Fruit fly (Drosophila melanogaster) whole organism, embryonic: ENCODE measurements around the gene CG43845.
A peak's percentile ranks its signal among the peaks of the same experiment; 100 is the strongest.

ENCODE experiments used
- ATbp ChIP-seq: fragments of 200-800 bp; sonication (Bioruptor generic); optimal IDR thresholded peaks from 2 replicates; lab custom pipeline; 2017; ENCODE audit warnings: missing biosample characterization, mild to moderate bottlenecking, missing genetic modification characterization, missing genetic modification reagents
- Atf3 ChIP-seq: fragments of 200-800 bp; sonication (Bioruptor generic); optimal IDR thresholded peaks from 3 replicates; lab custom pipeline; 2016; ENCODE audit warnings: missing biosample characterization, missing genetic modification characterization
- Atf6 ChIP-seq: fragments of 200-800 bp; sonication (Bioruptor generic); IDR thresholded peaks from 2 replicates; pipeline ENCODE4 v1.3.6; 2022; ENCODE audit warnings: missing biosample characterization, missing genetic modification characterization
- CG10267 ChIP-seq: fragments of 200-800 bp; sonication (Bioruptor generic); optimal IDR thresholded peaks from 2 replicates; lab custom pipeline; 2018; ENCODE audit warnings: missing biosample characterization, mild to moderate bottlenecking, missing genetic modification characterization, moderate library complexity
- CG10462 ChIP-seq: fragments of 200-800 bp; sonication (Bioruptor generic); optimal IDR thresholded peaks from 2 replicates; lab custom pipeline; 2016; ENCODE audit warnings: missing biosample characterization, missing genetic modification characterization
- CG10959 ChIP-seq: fragments of 200-800 bp; sonication (Bioruptor generic); IDR thresholded peaks from 2 replicates; pipeline ENCODE4 v1.3.6; 2022; ENCODE audit warnings: missing biosample characterization, missing genetic modification characterization
- CG11085 ChIP-seq: fragments of 200-800 bp; sonication (Bioruptor generic); IDR thresholded peaks from 2 replicates; pipeline ENCODE4 v1.3.6; 2022; ENCODE audit warnings: missing biosample characterization, missing genetic modification characterization
- CG1233 ChIP-seq: fragments of 200-800 bp; sonication (Bioruptor generic); optimal IDR thresholded peaks from 4 replicates; lab custom pipeline; 2018; ENCODE audit warnings: missing biosample characterization, mild to moderate bottlenecking, missing genetic modification characterization
- CG12769 ChIP-seq: fragments of 200-800 bp; sonication (Bioruptor generic); optimal IDR thresholded peaks from 2 replicates; lab custom pipeline; 2019; ENCODE audit warnings: missing biosample characterization, mild to moderate bottlenecking, missing genetic modification characterization, moderate library complexity
- CG14441 ChIP-seq: fragments of 200-800 bp; sonication (Bioruptor generic); IDR thresholded peaks from 2 replicates; pipeline ENCODE4 v1.3.6; 2022; ENCODE audit warnings: missing biosample characterization, missing genetic modification characterization
- CG14667 ChIP-seq: fragments of 200-800 bp; sonication (Bioruptor generic); IDR thresholded peaks from 2 replicates; pipeline ENCODE4 v1.3.6; 2022; ENCODE audit warnings: missing biosample characterization, missing genetic modification characterization
- CG1647 ChIP-seq: fragments of 200-800 bp; sonication (Bioruptor generic); optimal IDR thresholded peaks from 3 replicates; lab custom pipeline; 2016; ENCODE audit warnings: missing biosample characterization, missing genetic modification characterization
- CG16815 ChIP-seq: fragments of 200-800 bp; sonication (Bioruptor generic); optimal IDR thresholded peaks from 3 replicates; lab custom pipeline; 2017; ENCODE audit warnings: missing biosample characterization, mild to moderate bottlenecking, missing genetic modification characterization
- CG17186 ChIP-seq: fragments of 200-800 bp; sonication (Bioruptor generic); optimal IDR thresholded peaks from 3 replicates; lab custom pipeline; 2017; ENCODE audit warnings: missing biosample characterization, missing genetic modification reagents, missing genetic modification characterization
- CG17568 ChIP-seq: fragments of 200-800 bp; sonication (Bioruptor generic); optimal IDR thresholded peaks from 2 replicates; lab custom pipeline; 2018; ENCODE audit warnings: missing biosample characterization, mild to moderate bottlenecking, missing genetic modification characterization, moderate library complexity
- CG1832 ChIP-seq: fragments of 200-800 bp; sonication (Bioruptor generic); optimal IDR thresholded peaks from 2 replicates; lab custom pipeline; 2017; ENCODE audit warnings: missing biosample characterization, mild to moderate bottlenecking, missing genetic modification characterization, inconsistent platforms
- CG30020 ChIP-seq: fragments of 200-800 bp; optimal IDR thresholded peaks from 2 replicates; lab custom pipeline; 2019; ENCODE audit warnings: missing biosample characterization, mild to moderate bottlenecking, missing genetic modification characterization, moderate library complexity
- CG34422 ChIP-seq: fragments of 200-800 bp; sonication (Bioruptor generic); IDR thresholded peaks from 3 replicates; pipeline ENCODE4 v1.3.6; 2022; ENCODE audit warnings: missing biosample characterization, missing genetic modification characterization
- CG3838 ChIP-seq: fragments of 200-800 bp; sonication (Bioruptor generic); optimal IDR thresholded peaks from 3 replicates; lab custom pipeline; 2016; ENCODE audit warnings: missing biosample characterization, missing genetic modification characterization
- CG3847 ChIP-seq: fragments of 200-800 bp; sonication (Bioruptor generic); IDR thresholded peaks from 2 replicates; pipeline ENCODE4 v1.3.6; 2022; ENCODE audit warnings: missing biosample characterization, missing genetic modification characterization
- CG43689 ChIP-seq: fragments of 200-800 bp; sonication (Bioruptor generic); IDR thresholded peaks from 2 replicates; pipeline ENCODE4 v1.3.6; 2022; ENCODE audit warnings: missing biosample characterization, missing genetic modification characterization
- CG4730 ChIP-seq: fragments of 200-800 bp; sonication (Bioruptor generic); IDR thresholded peaks from 2 replicates; pipeline ENCODE4 v1.3.6; 2022; ENCODE audit warnings: missing biosample characterization, missing genetic modification characterization
- CG6175 ChIP-seq: fragments of 200-800 bp; sonication (Bioruptor generic); IDR thresholded peaks from 3 replicates; pipeline ENCODE4 v1.3.6; 2022; ENCODE audit warnings: missing biosample characterization, missing genetic modification characterization
- CG6272 ChIP-seq: fragments of 200-800 bp; sonication (Bioruptor generic); IDR thresholded peaks from 2 replicates; pipeline ENCODE4 v1.3.6; 2022; ENCODE audit warnings: missing biosample characterization, missing genetic modification characterization
- CG7357 ChIP-seq: fragments of 200-800 bp; sonication (Bioruptor generic); IDR thresholded peaks from 3 replicates; pipeline ENCODE4 v1.3.6; 2022; ENCODE audit warnings: missing biosample characterization, missing genetic modification characterization
- CG8478 ChIP-seq: fragments of >200 bp; optimal IDR thresholded peaks from 2 replicates; lab custom pipeline; 2018
- CG9932 ChIP-seq: fragments of 200-800 bp; sonication (Bioruptor generic); IDR thresholded peaks from 2 replicates; pipeline ENCODE4 v1.3.6; 2022; ENCODE audit warnings: missing biosample characterization, missing genetic modification characterization
- Dbx ChIP-seq: fragments of 200-800 bp; sonication (Bioruptor generic); IDR thresholded peaks from 3 replicates; pipeline ENCODE4 v1.3.6; 2022; ENCODE audit warnings: missing biosample characterization, missing genetic modification characterization
- Dek ChIP-seq: fragments of 200-800 bp; sonication (Bioruptor generic); optimal IDR thresholded peaks from 3 replicates; lab custom pipeline; 2019; ENCODE audit warnings: missing biosample characterization, mild to moderate bottlenecking, missing genetic modification characterization, moderate library complexity
- Doc3 ChIP-seq: fragments of 200-800 bp; sonication (Bioruptor generic); IDR thresholded peaks from 3 replicates; pipeline ENCODE4 v1.3.6; 2022; ENCODE audit warnings: missing biosample characterization, missing genetic modification characterization; ENCODE audit not compliant: partially characterized antibody
- ERR ChIP-seq: fragments of 200-800 bp; sonication (Bioruptor generic); optimal IDR thresholded peaks from 2 replicates; lab custom pipeline; 2016; ENCODE audit warnings: missing biosample characterization, missing genetic modification characterization
- Ets97D ChIP-seq: fragments of 200-800 bp; sonication (Bioruptor generic); optimal IDR thresholded peaks from 3 replicates; lab custom pipeline; 2016; ENCODE audit warnings: missing biosample characterization, missing genetic modification characterization
- Hmx ChIP-seq: fragments of 200-800 bp; sonication (Bioruptor generic); optimal IDR thresholded peaks from 2 replicates; lab custom pipeline; 2016; ENCODE audit warnings: missing biosample characterization, missing genetic modification characterization
- Mad ChIP-seq: fragments of 200-800 bp; sonication (Bioruptor generic); optimal IDR thresholded peaks from 2 replicates; lab custom pipeline; 2016; ENCODE audit warnings: missing biosample characterization, missing genetic modification characterization
- Optix ChIP-seq: fragments of 200-800 bp; sonication (Bioruptor generic); IDR thresholded peaks from 3 replicates; pipeline ENCODE4 v1.3.6; 2022; ENCODE audit warnings: missing biosample characterization, missing genetic modification characterization
- Pdp1 ChIP-seq, 2 experiments: fragments of 200-800 bp; sonication (Bioruptor generic); optimal IDR thresholded peaks; 3 replicates each; lab custom pipeline; 2016; ENCODE audit warnings: missing biosample characterization in 2 of 2, missing genetic modification characterization in 2 of 2, mild to moderate bottlenecking in 1 of 2, moderate library complexity in 1 of 2
- Ravus ChIP-seq: fragments of 200-800 bp; sonication (Bioruptor generic); IDR thresholded peaks from 2 replicates; pipeline ENCODE4 v1.3.6; 2022; ENCODE audit warnings: missing biosample characterization, missing genetic modification characterization
- ab ChIP-seq: fragments of 200-800 bp; sonication (Bioruptor generic); optimal IDR thresholded peaks from 2 replicates; lab custom pipeline; 2016; ENCODE audit warnings: missing biosample characterization, missing genetic modification characterization
- dysf ChIP-seq: fragments of 200-800 bp; sonication (Bioruptor generic); IDR thresholded peaks from 3 replicates; pipeline ENCODE4 v1.3.6; 2022; ENCODE audit warnings: missing biosample characterization, missing genetic modification characterization
- gce ChIP-seq: fragments of 200-800 bp; sonication (Bioruptor generic); IDR thresholded peaks from 3 replicates; pipeline ENCODE4 v1.3.6; 2022; ENCODE audit warnings: missing biosample characterization, missing genetic modification characterization
- hb ChIP-seq: fragments of 200-800 bp; sonication (Bioruptor generic); IDR thresholded peaks from 3 replicates; pipeline ENCODE4 v1.3.6; 2022; ENCODE audit warnings: missing biosample characterization, missing genetic modification characterization; ENCODE audit not compliant: partially characterized antibody
- hbn ChIP-seq: fragments of 200-800 bp; sonication (Bioruptor generic); IDR thresholded peaks from 2 replicates; pipeline ENCODE4 v1.3.6; 2022; ENCODE audit warnings: missing biosample characterization, missing genetic modification characterization; ENCODE audit not compliant: partially characterized antibody
- insv ChIP-seq, 2 experiments: fragments of 200-800 bp; sonication (Bioruptor generic); optimal IDR thresholded peaks; 3 replicates each; lab custom pipeline; 2016 to 2018; ENCODE audit warnings: missing biosample characterization in 2 of 2, missing genetic modification characterization in 2 of 2
- lab ChIP-seq: fragments of 200-800 bp; sonication (Bioruptor generic); optimal IDR thresholded peaks from 3 replicates; lab custom pipeline; 2017; ENCODE audit warnings: missing biosample characterization, missing genetic modification characterization, mild to moderate bottlenecking, moderate library complexity, missing genetic modification reagents
- oc ChIP-seq: fragments of 200-800 bp; sonication (Bioruptor generic); optimal IDR thresholded peaks from 2 replicates; lab custom pipeline; 2018; ENCODE audit warnings: missing biosample characterization, mild to moderate bottlenecking, missing genetic modification characterization, moderate library complexity
- repo ChIP-seq: fragments of 200-800 bp; sonication (Bioruptor generic); optimal IDR thresholded peaks from 2 replicates; lab custom pipeline; 2016; ENCODE audit warnings: missing biosample characterization, missing genetic modification characterization
- ro ChIP-seq: fragments of 200-800 bp; sonication (Bioruptor generic); IDR thresholded peaks from 2 replicates; pipeline ENCODE4 v1.3.6; 2022; ENCODE audit warnings: missing biosample characterization, missing genetic modification characterization
- sima ChIP-seq: fragments of 200-800 bp; sonication (Bioruptor generic); optimal IDR thresholded peaks from 2 replicates; lab custom pipeline; 2016; ENCODE audit warnings: missing biosample characterization, missing genetic modification characterization
- sr ChIP-seq: fragments of 200-800 bp; sonication (Bioruptor generic); IDR thresholded peaks from 3 replicates; pipeline ENCODE4 v1.3.6; 2022; ENCODE audit warnings: missing biosample characterization, missing genetic modification characterization
- tll ChIP-seq, 2 experiments: fragments of 200-800 bp in 1 of 2; fragments of >200 bp in 1 of 2; sonication (Bioruptor generic) in 1 of 2; optimal IDR thresholded peaks; 2 replicates each; lab custom pipeline; 2017 to 2019; ENCODE audit warnings: missing biosample characterization in 2 of 2, missing genetic modification characterization in 2 of 2, mild to moderate bottlenecking in 1 of 2, moderate library complexity in 1 of 2
- twi ChIP-seq: fragments of 200-800 bp; optimal IDR thresholded peaks from 2 replicates; lab custom pipeline; 2019; ENCODE audit warnings: missing biosample characterization, mild to moderate bottlenecking, missing genetic modification characterization, moderate library complexity
- zf30C ChIP-seq: fragments of 200-800 bp; sonication (Bioruptor generic); optimal IDR thresholded peaks from 3 replicates; lab custom pipeline; 2018; ENCODE audit warnings: missing biosample characterization, mild to moderate bottlenecking, missing genetic modification characterization

The CG43845 gene

dm6 chr3R:5474551-5474950 lies 48.4 kb downstream of the CG43845 start, which contains the start of the genes CG45100, HDAC3 and Hcs (continued):
- peak; percentile 88 for TF ChIP-seq Doc3 (GFP tag; lab: Robert Waterston, UW)
- peak; percentile 69 for TF ChIP-seq Dbx (GFP tag; lab: Robert Waterston, UW)
- TF ChIP-seq Hmx = no peak
- no peak for TF ChIP-seq CG6175 (GFP tag; lab: Robert Waterston, UW)
- no peak for TF ChIP-seq sr (GFP tag; lab: Robert Waterston, UW)
- TF ChIP-seq CG3847 = peak; percentile 50; the same call in 1 of the 2 replicates
- TF ChIP-seq CG1832 (GFP tag; lab: Kevin White, UChicago) = no peak
- no peak for TF ChIP-seq CG14667
- TF ChIP-seq hbn = peak; percentile 88
- TF ChIP-seq Atf3 (GFP tag; lab: Kevin White, UChicago) = peak; percentile 2
- TF ChIP-seq tll (GFP tag; optimal IDR thresholded peaks at IDR 0.05; lab: Kevin White, UChicago) = peak in 1 of 2 experiments; percentile 76
- TF ChIP-seq ATbp (GFP tag; lab: Kevin White, UChicago) = no peak
- TF ChIP-seq CG9932 (GFP tag; lab: Robert Waterston, UW) = peak; percentile 86
- TF ChIP-seq ro = no peak
- no peak for TF ChIP-seq CG11085 (GFP tag; lab: Robert Waterston, UW)
- peak in 1 of 2 experiments; percentile 48 for TF ChIP-seq Pdp1 (GFP tag; optimal IDR thresholded peaks at IDR 0.05; lab: Kevin White, UChicago)
- TF ChIP-seq CG16815 (GFP tag; lab: Kevin White, UChicago) = no peak
- no peak for TF ChIP-seq sima (GFP tag; lab: Kevin White, UChicago)
- peak; percentile 87 for TF ChIP-seq hb (GFP tag; lab: Robert Waterston, UW)
- TF ChIP-seq CG17186 (GFP tag; lab: Kevin White, UChicago) = peak; percentile 75
- TF ChIP-seq CG30020 (tag; lab: Kevin White, UChicago) = peak; percentile 33
- no peak for TF ChIP-seq CG17568
- TF ChIP-seq repo (GFP tag; lab: Kevin White, UChicago) = peak; percentile 31
- peak; percentile 46 for TF ChIP-seq Ets97D (GFP tag; lab: Kevin White, UChicago)
- TF ChIP-seq Mad (GFP tag; lab: Kevin White, UChicago) = peak; percentile 50
- TF ChIP-seq oc (tag; lab: Kevin White, UChicago) = no peak
- TF ChIP-seq Atf6 (GFP tag; lab: Robert Waterston, UW) = no peak
- no peak; the same call in 2 of the 3 replicates for TF ChIP-seq dysf (GFP tag; lab: Robert Waterston, UW)
- TF ChIP-seq CG1233 (GFP tag; lab: Kevin White, UChicago) = no peak
- no peak for TF ChIP-seq Optix
- TF ChIP-seq CG14441 (GFP tag; lab: Robert Waterston, UW) = peak; percentile 27; the same call in 1 of the 2 replicates
- TF ChIP-seq CG7357 (GFP tag; lab: Robert Waterston, UW) = no peak
- peak; percentile 11 for TF ChIP-seq ERR (GFP tag; lab: Kevin White, UChicago)
- TF ChIP-seq lab = no peak
- TF ChIP-seq Ravus (GFP tag; lab: Robert Waterston, UW) = no peak
- no peak for TF ChIP-seq gce (GFP tag; lab: Robert Waterston, UW)
- no peak for TF ChIP-seq twi (tag; lab: Kevin White, UChicago)
- 0 out of 3 replicates have a peak, but pooled peaks have one; percentile 23 for TF ChIP-seq CG34422
- peak; percentile 49; the same call in 1 of the 2 replicates for TF ChIP-seq CG6272 (GFP tag; lab: Robert Waterston, UW)
- no peak for TF ChIP-seq CG10462 (GFP tag; lab: Kevin White, UChicago)
- no peak for TF ChIP-seq ab (GFP tag; lab: Kevin White, UChicago)
- TF ChIP-seq CG10959 (GFP tag; lab: Robert Waterston, UW) = no peak
- no peak for TF ChIP-seq CG3838 (GFP tag; lab: Kevin White, UChicago)
- TF ChIP-seq Dek (tag; lab: Kevin White, UChicago) = no peak
- TF ChIP-seq CG4730 (GFP tag; lab: Robert Waterston, UW) = no peak
- no peak for TF ChIP-seq CG1647 (GFP tag; lab: Kevin White, UChicago)
- peak; percentile 72 for TF ChIP-seq CG10267 (tag; lab: Kevin White, UChicago)
- no peak for TF ChIP-seq CG43689 (GFP tag; lab: Robert Waterston, UW)
- TF ChIP-seq zf30C (GFP tag; lab: Kevin White, UChicago) = no peak
- no peak for TF ChIP-seq CG8478 (lab: Kevin White, UChicago)
- TF ChIP-seq insv (GFP tag; optimal IDR thresholded peaks at IDR 0.05; lab: Kevin White, UChicago) = peak; percentile 67 to 97
- TF ChIP-seq CG12769 (tag; lab: Kevin White, UChicago) = no peak
